Worm (Caenorhabditis elegans): Measurements from ENCODE around the gene T28C12.2.

Gene T28C12.2

ce11 chrV:6350109-6350508 is 21.1 kb downstream of the T28C12.2 start:
- no peak for TF ChIP-seq sma-3 (GFP tag; optimal IDR thresholded peaks at IDR 0.05)
- no peak for TF ChIP-seq ama-1 (optimal IDR thresholded peaks at IDR 0.05)
- TF ChIP-seq elt-1 (tag; optimal IDR thresholded peaks at IDR 0.05): no peak
- no peak for TF ChIP-seq nhr-129 (tag; optimal IDR thresholded peaks at IDR 0.05)
- TF ChIP-seq F13H6.1 (tag; optimal IDR thresholded peaks at IDR 0.05): peak; percentile 42
- no peak for TF ChIP-seq nhr-21 (tag; optimal IDR thresholded peaks at IDR 0.05)
- peak; percentile 86 for TF ChIP-seq Y55F3AM.14 (GFP tag; optimal IDR thresholded peaks at IDR 0.05)
- no peak for TF ChIP-seq elt-3 (tag; optimal IDR thresholded peaks at IDR 0.05)
- no peak for TF ChIP-seq snpc-4 (tag; optimal IDR thresholded peaks at IDR 0.05)
- TF ChIP-seq lsy-2 (tag; optimal IDR thresholded peaks at IDR 0.05): no peak
- TF ChIP-seq sem-4 (tag; optimal IDR thresholded peaks at IDR 0.05): no peak

DNA sequence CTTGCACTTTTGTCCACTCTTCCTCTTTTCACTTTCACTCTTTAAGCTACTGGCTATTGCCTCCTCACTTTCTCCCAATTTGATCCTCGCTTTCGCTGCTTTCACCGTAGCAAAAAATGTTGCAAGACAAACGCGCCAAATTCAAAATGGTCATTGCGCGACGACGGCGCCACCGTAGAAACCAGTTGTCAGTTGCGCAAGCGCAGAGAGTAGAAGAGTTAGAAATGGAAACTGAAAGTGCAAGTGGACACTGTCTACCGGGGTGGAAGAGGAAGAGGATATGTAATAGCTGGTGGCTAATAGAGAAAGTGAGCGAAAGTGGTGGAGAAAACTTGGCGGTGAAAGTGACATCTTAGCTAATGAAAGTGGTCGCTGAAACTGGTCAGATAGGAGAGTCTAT is 22.1 kb downstream of the T28C12.2 start:
- TF ChIP-seq egl-27 (tag; optimal IDR thresholded peaks at IDR 0.05) (peak; percentile 50), nhr-25 (tag; optimal IDR thresholded peaks at IDR 0.05) (peak; percentile 70), mbf-1 (tag; optimal IDR thresholded peaks at IDR 0.05) (no peak), Y55F3AM.14 (GFP tag; optimal IDR thresholded peaks at IDR 0.05) (peak; percentile 53), skn-1 (tag; optimal IDR thresholded peaks at IDR 0.05) (no peak), sem-4 (tag; optimal IDR thresholded peaks at IDR 0.05) (peak; percentile 43), blmp-1 (tag; optimal IDR thresholded peaks at IDR 0.05; ENCODE audit: insufficient read depth) (peak; percentile 99), elt-3 (tag; optimal IDR thresholded peaks at IDR 0.05) (no peak), unc-55 (GFP tag; optimal IDR thresholded peaks at IDR 0.05) (no peak), nhr-12 (tag; optimal IDR thresholded peaks at IDR 0.05) (no peak), F13H6.1 (tag; optimal IDR thresholded peaks at IDR 0.05) (peak; percentile 75)

DNA sequence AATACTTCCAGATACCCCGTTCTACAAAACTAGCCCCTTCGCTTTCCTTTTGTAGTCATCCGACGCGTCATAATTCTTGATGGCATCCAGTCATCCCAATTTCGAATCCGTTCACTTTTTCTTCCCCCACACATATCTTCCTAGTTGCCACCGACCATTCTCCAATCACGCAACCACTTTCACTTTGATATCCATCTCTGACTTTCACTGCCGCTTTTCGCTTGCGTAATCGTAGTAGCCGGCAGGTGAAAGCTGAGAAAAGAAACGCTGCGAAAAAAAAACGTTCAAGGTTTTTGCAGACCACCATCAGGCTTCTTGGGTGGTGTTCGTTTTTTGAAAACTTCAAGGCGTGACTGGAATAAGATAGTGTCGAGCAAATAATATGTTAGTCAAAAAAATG is 23.4 kb downstream of the T28C12.2 start:
- no peak for TF ChIP-seq unc-62 (GFP tag; optimal IDR thresholded peaks at IDR 0.05)
- peak; percentile 99 for TF ChIP-seq blmp-1 (tag; optimal IDR thresholded peaks at IDR 0.05; ENCODE audit: insufficient read depth)
- TF ChIP-seq sma-3 (GFP tag; optimal IDR thresholded peaks at IDR 0.05): no peak
- no peak for TF ChIP-seq Y55F3AM.14 (GFP tag; optimal IDR thresholded peaks at IDR 0.05)
- no peak for TF ChIP-seq unc-55 (GFP tag; optimal IDR thresholded peaks at IDR 0.05)
- no peak for TF ChIP-seq sma-9 (GFP tag; optimal IDR thresholded peaks at IDR 0.05)
- TF ChIP-seq sma-9 (tag; optimal IDR thresholded peaks at IDR 0.05): no peak
- TF ChIP-seq egl-27 (tag; optimal IDR thresholded peaks at IDR 0.05): peak; percentile 5
- TF ChIP-seq nhr-77 (tag; optimal IDR thresholded peaks at IDR 0.05): no peak
- TF ChIP-seq nhr-25 (tag; optimal IDR thresholded peaks at IDR 0.05): peak; percentile 36
- no peak for TF ChIP-seq mab-5 (tag; optimal IDR thresholded peaks at IDR 0.05)
- TF ChIP-seq sem-4 (tag; optimal IDR thresholded peaks at IDR 0.05): no peak
- no peak for TF ChIP-seq peb-1 (tag; optimal IDR thresholded peaks at IDR 0.05)
- no peak for TF ChIP-seq elt-3 (tag; optimal IDR thresholded peaks at IDR 0.05)
- TF ChIP-seq nhr-237 (tag; optimal IDR thresholded peaks at IDR 0.05): no peak
- no peak for TF ChIP-seq unc-39 (tag; optimal IDR thresholded peaks at IDR 0.05)
- no peak for TF ChIP-seq aly-2 (tag; optimal IDR thresholded peaks at IDR 0.05)
- no peak for TF ChIP-seq lin-13 (GFP tag; optimal IDR thresholded peaks at IDR 0.05)
- TF ChIP-seq ceh-82 (tag; optimal IDR thresholded peaks at IDR 0.05): no peak

DNA sequence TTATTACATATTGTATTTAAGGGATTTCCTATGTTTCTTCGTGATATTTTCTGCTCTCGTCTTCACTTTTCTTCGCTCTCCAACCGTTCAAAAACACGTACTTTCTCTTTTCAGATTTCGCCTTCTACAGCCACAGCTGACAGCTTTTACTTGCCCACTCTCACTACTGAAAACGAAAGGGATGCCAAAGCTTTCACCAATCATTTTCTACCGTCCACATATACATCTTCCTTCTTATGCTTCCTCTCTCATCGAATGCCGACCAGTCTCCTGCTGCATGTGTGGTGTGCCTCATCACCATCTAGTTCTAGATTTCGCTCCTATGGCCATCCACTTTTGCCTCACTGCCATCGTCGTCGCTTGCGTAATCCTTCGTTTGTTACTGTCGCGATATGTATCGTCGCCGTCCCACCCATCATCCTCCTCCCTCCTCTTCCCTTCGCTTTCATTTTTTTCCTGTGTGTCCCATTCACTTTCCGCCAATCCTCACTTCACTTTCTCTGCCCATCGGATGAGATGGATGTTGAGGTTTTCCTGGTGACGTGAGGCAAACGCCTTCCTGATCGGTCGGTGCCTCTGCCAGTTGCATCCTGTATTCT is 24.3 kb downstream of the T28C12.2 start:
- TF ChIP-seq egl-27 (tag; optimal IDR thresholded peaks at IDR 0.05) (no peak), F13H6.1 (tag; optimal IDR thresholded peaks at IDR 0.05) (peak; percentile 57), nhr-129 (tag; optimal IDR thresholded peaks at IDR 0.05) (no peak), ztf-1 (GFP tag; conservative IDR thresholded peaks at IDR 0.05) (no peak), skn-1 (tag; optimal IDR thresholded peaks at IDR 0.05) (no peak), snpc-4 (tag; optimal IDR thresholded peaks at IDR 0.05) (no peak), ztf-4 (tag; optimal IDR thresholded peaks at IDR 0.05) (no peak), zag-1 (tag; optimal IDR thresholded peaks at IDR 0.05) (no peak), unc-62 (GFP tag; optimal IDR thresholded peaks at IDR 0.05) (no peak), sma-9 (GFP tag; optimal IDR thresholded peaks at IDR 0.05) (no peak), sma-9 (tag; optimal IDR thresholded peaks at IDR 0.05) (no peak), nhr-25 (tag; optimal IDR thresholded peaks at IDR 0.05) (no peak), nhr-77 (tag; optimal IDR thresholded peaks at IDR 0.05) (no peak), lin-13 (GFP tag; optimal IDR thresholded peaks at IDR 0.05) (no peak), peb-1 (tag; optimal IDR thresholded peaks at IDR 0.05) (no peak), blmp-1 (tag; optimal IDR thresholded peaks at IDR 0.05; ENCODE audit: insufficient read depth) (peak; percentile 97)

DNA sequence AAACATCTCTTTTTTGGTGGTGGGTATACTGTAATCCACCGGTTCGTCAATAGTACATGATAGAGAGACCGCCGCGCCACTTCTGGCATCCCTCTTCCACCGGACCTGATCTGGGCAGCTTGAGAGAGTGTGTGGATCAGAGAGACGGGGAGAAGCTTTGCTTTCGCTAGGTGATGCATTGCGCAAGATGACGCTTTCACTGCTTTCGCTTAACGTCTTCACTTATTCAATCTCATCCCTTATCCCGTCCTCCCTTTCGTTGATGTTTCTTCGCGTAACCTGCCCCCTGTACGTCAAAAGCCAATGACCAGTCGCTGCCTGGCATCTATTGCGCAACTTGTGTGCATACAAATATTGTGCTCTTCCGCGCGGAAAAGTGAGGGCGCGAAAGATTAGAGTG is 25.2 kb downstream of the T28C12.2 start:
- TF ChIP-seq nhr-21 (tag; optimal IDR thresholded peaks at IDR 0.05) (peak; percentile 81), crh-2 (tag; optimal IDR thresholded peaks at IDR 0.05) (no peak), nhr-25 (tag; optimal IDR thresholded peaks at IDR 0.05) (peak; percentile 52), gmeb-1 (tag; optimal IDR thresholded peaks at IDR 0.05) (no peak), nhr-129 (tag; optimal IDR thresholded peaks at IDR 0.05) (no peak), elt-3 (tag; optimal IDR thresholded peaks at IDR 0.05) (no peak), fos-1 (tag; optimal IDR thresholded peaks at IDR 0.05) (peak; percentile 21), zag-1 (tag; optimal IDR thresholded peaks at IDR 0.05) (no peak), ztf-1 (GFP tag; conservative IDR thresholded peaks at IDR 0.05) (no peak), nhr-12 (tag; optimal IDR thresholded peaks at IDR 0.05) (no peak), alr-1 (tag; optimal IDR thresholded peaks at IDR 0.05) (no peak), egl-27 (tag; optimal IDR thresholded peaks at IDR 0.05) (peak; percentile 29), blmp-1 (tag; optimal IDR thresholded peaks at IDR 0.05; ENCODE audit: insufficient read depth) (peak; percentile 100), unc-55 (GFP tag; optimal IDR thresholded peaks at IDR 0.05) (no peak), C34F6.9 (tag; optimal IDR thresholded peaks at IDR 0.05) (no peak), R02D3.7 (tag; optimal IDR thresholded peaks at IDR 0.05) (no peak), aly-2 (tag; optimal IDR thresholded peaks at IDR 0.05) (no peak), peb-1 (tag; optimal IDR thresholded peaks at IDR 0.05) (peak; percentile 78), lin-13 (GFP tag; optimal IDR thresholded peaks at IDR 0.05) (no peak), sma-3 (GFP tag; optimal IDR thresholded peaks at IDR 0.05) (no peak), lin-39 (tag; optimal IDR thresholded peaks at IDR 0.05) (no peak), Y55F3AM.14 (GFP tag; optimal IDR thresholded peaks at IDR 0.05) (no peak), F13H6.1 (tag; optimal IDR thresholded peaks at IDR 0.05) (peak; percentile 55), sem-4 (tag; optimal IDR thresholded peaks at IDR 0.05) (peak; percentile 49), sma-9 (GFP tag; optimal IDR thresholded peaks at IDR 0.05) (no peak), sma-9 (tag; optimal IDR thresholded peaks at IDR 0.05) (no peak), ZK546.5 (tag; optimal IDR thresholded peaks at IDR 0.05) (no peak)

Measured in whole organism, L2 larva.